Worm (Caenorhabditis elegans): Measurements from ENCODE around the gene frpr-9.

DNA sequence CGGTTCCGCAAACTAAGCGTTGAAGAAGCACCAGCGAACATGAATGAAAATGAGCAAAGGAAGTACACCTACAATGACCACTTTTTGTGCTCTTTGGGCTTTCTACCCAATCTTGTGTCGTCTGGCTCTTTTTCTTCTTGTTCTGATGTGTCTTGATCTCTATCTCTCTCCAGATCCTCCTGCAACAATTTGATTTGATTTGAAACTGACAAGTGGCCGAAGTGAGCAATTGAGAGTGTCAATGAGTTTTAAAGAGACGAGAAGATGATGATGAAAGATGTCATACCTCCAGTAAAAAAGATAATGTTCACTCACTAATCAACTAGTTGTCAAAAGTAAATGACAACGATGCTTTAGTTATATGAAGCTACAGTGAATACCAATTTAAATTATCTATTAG lies 42.9 kb downstream of the frpr-9 start, which contains the start of gene pptr-2:
- TF ChIP-seq ets-4 (tag; optimal IDR thresholded peaks at IDR 0.05): no peak
- TF ChIP-seq ceh-14 (tag; optimal IDR thresholded peaks at IDR 0.05): no peak
- TF ChIP-seq pha-4 (tag; optimal IDR thresholded peaks at IDR 0.05): no peak
- no peak for TF ChIP-seq zip-5 (tag; optimal IDR thresholded peaks at IDR 0.05)
- TF ChIP-seq ahr-1 (tag; optimal IDR thresholded peaks at IDR 0.05): no peak
- no peak for TF ChIP-seq pqm-1 (tag; optimal IDR thresholded peaks at IDR 0.05)
- TF ChIP-seq ceh-30 (tag; optimal IDR thresholded peaks at IDR 0.05): no peak
- TF ChIP-seq madf-2 (tag; optimal IDR thresholded peaks at IDR 0.05): no peak
- TF ChIP-seq odd-2 (tag; optimal IDR thresholded peaks at IDR 0.05): no peak
